Worm (Caenorhabditis elegans): ENCODE results near the gene chpf-2.

chpf-2 gene

ce11 chrV:3086260-3086659 lies 47.1 kb upstream of the chpf-2 start, which contains the start of gene srt-8 (continued):
- TF ChIP-seq hlh-12 (tag; optimal IDR thresholded peaks at IDR 0.05), result no peak

ce11 chrV:3081471-3081870 lies 42.3 kb upstream of the chpf-2 start, which contains the start of gene srt-7:
TSS of gene srt-7 (plus strand) at chrV:3081771.
- TF ChIP-seq hsf-1 (GFP tag; IDR thresholded peaks at IDR 0.05) (no peak), pha-4 (tag; optimal IDR thresholded peaks at IDR 0.05) (no peak)

- TF ChIP-seq nhr-90 (tag; optimal IDR thresholded peaks at IDR 0.05) (no peak), madf-3 (GFP tag; IDR thresholded peaks at IDR 0.05) (no peak), nhr-179 (tag; optimal IDR thresholded peaks at IDR 0.05) (no peak), Y79H2A.3 (GFP tag; conservative IDR thresholded peaks at IDR 0.05) (no peak), rcor-1 (GFP tag; IDR thresholded peaks at IDR 0.05) (no peak), F57A8.1 (GFP tag; optimal IDR thresholded peaks at IDR 0.05) (no peak), lin-26 (GFP tag; IDR thresholded peaks at IDR 0.05) (no peak), egl-18 (GFP tag; IDR thresholded peaks at IDR 0.05) (no peak), aptf-2 (GFP tag; conservative IDR thresholded peaks at IDR 0.05) (no peak), ets-4 (GFP tag; optimal IDR thresholded peaks at IDR 0.05) (no peak), gei-17 (GFP tag; optimal IDR thresholded peaks at IDR 0.05) (no peak), Y53G8AR.9 (GFP tag; conservative IDR thresholded peaks at IDR 0.05) (no peak), madf-6 (GFP tag; IDR thresholded peaks at IDR 0.05) (no peak), him-1 (tag; optimal IDR thresholded peaks at IDR 0.05) (no peak), F22D6.2 (tag; optimal IDR thresholded peaks at IDR 0.05) (no peak), ztf-25 (GFP tag; IDR thresholded peaks at IDR 0.05) (no peak), pbrm-1 (GFP tag; IDR thresholded peaks at IDR 0.05) (no peak), tlf-1 (GFP tag; optimal IDR thresholded peaks at IDR 0.05) (no peak), D2030.7 (GFP tag; IDR thresholded peaks at IDR 0.05) (no peak), lin-54 (GFP tag; optimal IDR thresholded peaks at IDR 0.05) (no peak)
These were observed 41.6 kb upstream of the chpf-2 start, which contains the start of gene srt-5 for ce11 chrV:3080792-3081191. TSS of gene srt-5 (minus strand) at chrV:3080892.

ce11 chrV:3071548-3071947 lies 32.4 kb upstream of the chpf-2 start, which contains the start of gene C50H11.13:
TSS of gene C50H11.13 (minus strand) at chrV:3071648.
- no peak for TF ChIP-seq madf-6 (GFP tag; IDR thresholded peaks at IDR 0.05)
- TF ChIP-seq athp-1 (tag; optimal IDR thresholded peaks at IDR 0.05), result no peak
- no peak for TF ChIP-seq nhr-90 (tag; optimal IDR thresholded peaks at IDR 0.05)
- no peak for TF ChIP-seq nfya-2 (GFP tag; IDR thresholded peaks at IDR 0.05)
- no peak for TF ChIP-seq ztf-18 (tag; optimal IDR thresholded peaks at IDR 0.05)
- TF ChIP-seq ceh-58 (GFP tag; IDR thresholded peaks at IDR 0.05), result no peak
- TF ChIP-seq tlf-1 (GFP tag; optimal IDR thresholded peaks at IDR 0.05), result no peak
- TF ChIP-seq F10E7.11 (tag; optimal IDR thresholded peaks at IDR 0.05), result no peak
- TF ChIP-seq hsf-1 (GFP tag; IDR thresholded peaks at IDR 0.05), result no peak
- TF ChIP-seq atf-7 (tag; optimal IDR thresholded peaks at IDR 0.05), result no peak
- no peak for TF ChIP-seq Y67H2A.10 (GFP tag; conservative IDR thresholded peaks at IDR 0.05)
- TF ChIP-seq him-1 (tag; optimal IDR thresholded peaks at IDR 0.05), result no peak
- no peak for TF ChIP-seq snpc-1.1 (tag; optimal IDR thresholded peaks at IDR 0.05; ENCODE audit: insufficient read depth)

ce11 chrV:3069101-3069500 lies 29.9 kb upstream of the chpf-2 start, which contains the start of gene str-40:
TSS of gene str-40 (minus strand) at chrV:3069201.
- TF ChIP-seq zfh-2 (GFP tag; conservative IDR thresholded peaks at IDR 0.05) (no peak), ztf-26 (tag; optimal IDR thresholded peaks at IDR 0.05) (no peak), pbrm-1 (GFP tag; IDR thresholded peaks at IDR 0.05) (no peak), nfya-2 (GFP tag; IDR thresholded peaks at IDR 0.05) (no peak), T07F8.4 (tag; optimal IDR thresholded peaks at IDR 0.05) (no peak), dox-1 (GFP tag; IDR thresholded peaks at IDR 0.05) (no peak), bed-1 (GFP tag; IDR thresholded peaks at IDR 0.05) (no peak), fkh-3 (tag; optimal IDR thresholded peaks at IDR 0.05) (no peak), snpc-1.3 (tag; optimal IDR thresholded peaks at IDR 0.05; ENCODE audit: insufficient read depth) (no peak), C17E4.6 (GFP tag; IDR thresholded peaks at IDR 0.05) (no peak), egrh-3 (GFP tag; IDR thresholded peaks at IDR 0.05) (no peak), attf-6 (GFP tag; IDR thresholded peaks at IDR 0.05) (no peak), lin-35 (GFP tag; optimal IDR thresholded peaks at IDR 0.05) (no peak), B0019.2 (GFP tag; conservative IDR thresholded peaks at IDR 0.05) (no peak), hrde-1 (tag; optimal IDR thresholded peaks at IDR 0.05; ENCODE audit: borderline replicate concordance) (no peak)
